Worm (Caenorhabditis elegans) whole organism, L4 larva: ENCODE measurements around the gene algn-3.

Experiments used
- D1046.2 ChIP-seq: fragments of 200-800 bp; sonication (Bioruptor generic); IDR thresholded peaks from 2 replicates; pipeline ENCODE4 v1.3.6; 2022; ENCODE audit warnings: missing genetic modification characterization, missing compliant biosample characterization
- F26F4.8 ChIP-seq: fragments of 200-800 bp; sonication (Bioruptor generic); conservative IDR thresholded peaks from 2 replicates; pipeline ENCODE4 v1.3.6; 2022; ENCODE audit warnings: missing genetic modification characterization, missing compliant biosample characterization
- R02D3.7 ChIP-seq: fragments of 150-350 bp; sonication (generic microtip); optimal IDR thresholded peaks from 3 replicates; lab custom pipeline; 2014; ENCODE audit warnings: missing biosample characterization, missing genetic modification characterization
- Y48G9A.11 ChIP-seq: fragments of 200-800 bp; sonication (Bioruptor generic); IDR thresholded peaks from 2 replicates; pipeline ENCODE4 v1.3.6; 2022; ENCODE audit warnings: missing genetic modification reagents, missing genetic modification characterization, missing compliant biosample characterization
- Y5F2A.4 ChIP-seq: fragments of 200-800 bp; sonication (Bioruptor generic); optimal IDR thresholded peaks from 2 replicates; lab custom pipeline; 2018; ENCODE audit warnings: mild to moderate bottlenecking, missing genetic modification characterization, missing compliant biosample characterization
- Y75B8A.6 ChIP-seq: fragments of 200-800 bp; sonication (Bioruptor generic); IDR thresholded peaks from 2 replicates; pipeline ENCODE4 v1.3.6; 2022; ENCODE audit warnings: missing genetic modification reagents, missing genetic modification characterization, missing compliant biosample characterization
- ZK337.2 ChIP-seq: fragments of 200-800 bp; sonication (Bioruptor generic); IDR thresholded peaks from 2 replicates; pipeline ENCODE4 v1.3.6; 2022; ENCODE audit warnings: missing genetic modification reagents, missing genetic modification characterization, missing compliant biosample characterization
- aha-1 ChIP-seq: fragments of 150-350 bp; peaks from one replicate; lab custom pipeline; 2014; ENCODE audit warnings: missing biosample characterization, missing genetic modification characterization
- ama-1 ChIP-seq: fragments of 150-350 bp; optimal IDR thresholded peaks from 2 replicates; lab custom pipeline; 2014; ENCODE audit warnings: inconsistent platforms, mixed read lengths
- arid-1 ChIP-seq: fragments of 200-800 bp; sonication (Bioruptor generic); conservative IDR thresholded peaks from 2 replicates; pipeline ENCODE4 v1.3.6; 2022; ENCODE audit warnings: missing genetic modification reagents, missing genetic modification characterization, missing compliant biosample characterization
- ceh-28 ChIP-seq: fragments of 150-350 bp; optimal IDR thresholded peaks from 2 replicates; lab custom pipeline; 2014; ENCODE audit warnings: missing biosample characterization, missing genetic modification reagents, missing genetic modification characterization
- ceh-82 ChIP-seq: sonication (generic microtip); optimal IDR thresholded peaks from 2 replicates; lab custom pipeline; 2017; ENCODE audit warnings: missing biosample characterization, missing genetic modification characterization
- ctbp-1 ChIP-seq: fragments of 200-800 bp; sonication (Bioruptor generic); IDR thresholded peaks from 2 replicates; pipeline ENCODE4 v1.3.6; 2022; ENCODE audit warnings: missing genetic modification reagents, missing genetic modification characterization, missing compliant biosample characterization
- dmd-8 ChIP-seq: fragments of 200-800 bp; sonication (Bioruptor generic); IDR thresholded peaks from 2 replicates; pipeline ENCODE4 v1.3.6; 2022; ENCODE audit warnings: missing genetic modification characterization, missing compliant biosample characterization
- egl-43 ChIP-seq: fragments of 200-800 bp; sonication (Bioruptor generic); IDR thresholded peaks from 2 replicates; pipeline ENCODE4 v1.3.6; 2022; ENCODE audit warnings: missing genetic modification reagents, missing genetic modification characterization, missing compliant biosample characterization
- fkh-10 ChIP-seq: fragments of 150-350 bp; optimal IDR thresholded peaks from 2 replicates; lab custom pipeline; 2014; ENCODE audit warnings: missing biosample characterization, missing genetic modification reagents, missing genetic modification characterization
- gei-8 ChIP-seq: fragments of 200-800 bp; sonication (Bioruptor generic); optimal IDR thresholded peaks from 2 replicates; lab custom pipeline; 2018; ENCODE audit warnings: mild to moderate bottlenecking, missing genetic modification characterization, missing compliant biosample characterization
- lin-1 ChIP-seq: fragments of 200-800 bp; sonication (Bioruptor generic); IDR thresholded peaks from 2 replicates; pipeline ENCODE4 v1.3.6; 2022; ENCODE audit warnings: missing genetic modification reagents, missing genetic modification characterization, missing compliant biosample characterization
- lin-39 ChIP-seq: fragments of 150-350 bp; optimal IDR thresholded peaks from 2 replicates; lab custom pipeline; 2014; ENCODE audit warnings: missing biosample characterization, missing genetic modification reagents, missing genetic modification characterization
- madf-5 ChIP-seq, 2 experiments: fragments of 200-800 bp; sonication (Bioruptor generic); IDR thresholded peaks; 2 replicates each; pipeline ENCODE4 v1.3.6; 2022; ENCODE audit warnings: missing compliant biosample characterization in 2 of 2, missing genetic modification characterization in 2 of 2
- mdl-1 ChIP-seq, 2 experiments: fragments of 150-350 bp in 1 of 2; sonication (generic microtip) in 1 of 2; optimal IDR thresholded peaks; 2 replicates each; lab custom pipeline; 2014 to 2017; ENCODE audit warnings: missing biosample characterization in 2 of 2, missing genetic modification characterization in 2 of 2
- mes-2 ChIP-seq: sonication (generic microtip); optimal IDR thresholded peaks from 2 replicates; lab custom pipeline; 2016; ENCODE audit warnings: missing genotype, mild to moderate bottlenecking, missing genetic modification characterization, missing compliant biosample characterization; ENCODE audit not compliant: poor library complexity, severe bottlenecking
- nhr-102 ChIP-seq: sonication (generic microtip); optimal IDR thresholded peaks from 2 replicates; lab custom pipeline; 2016; ENCODE audit warnings: mild to moderate bottlenecking, missing genetic modification characterization, moderate library complexity, missing compliant biosample characterization
- nhr-111 ChIP-seq: fragments of 200-800 bp; sonication (Bioruptor generic); optimal IDR thresholded peaks from 2 replicates; lab custom pipeline; 2018; ENCODE audit warnings: mild to moderate bottlenecking, missing genetic modification characterization, missing compliant biosample characterization
- nhr-25 ChIP-seq: sonication (generic microtip); optimal IDR thresholded peaks from 2 replicates; lab custom pipeline; 2017; ENCODE audit warnings: missing genetic modification characterization, mild to moderate bottlenecking, missing compliant biosample characterization, antibody characterized with exemption, moderate library complexity, borderline replicate concordance; ENCODE audit not compliant: insufficient read depth
- nhr-42 ChIP-seq: fragments of 200-800 bp; sonication (Bioruptor generic); IDR thresholded peaks from 2 replicates; pipeline ENCODE4 v1.3.6; 2022; ENCODE audit warnings: missing genetic modification characterization, missing compliant biosample characterization
- nhr-76 ChIP-seq: fragments of 150-350 bp; optimal IDR thresholded peaks from 2 replicates; lab custom pipeline; 2014; ENCODE audit warnings: missing biosample characterization, missing genetic modification characterization
- nhr-77 ChIP-seq: fragments of 150-350 bp; optimal IDR thresholded peaks from 2 replicates; lab custom pipeline; 2014; ENCODE audit warnings: missing biosample characterization, missing genetic modification characterization
- pha-4 ChIP-seq, 2 experiments: fragments of 150-350 bp in 1 of 2; fragments of 200-800 bp in 1 of 2; sonication (Bioruptor generic) in 1 of 2; IDR thresholded peaks in 1 of 2; optimal IDR thresholded peaks in 1 of 2; 2 replicates each; pipeline versions ENCODE4 v1.3.6 to Lab custom; 2014 to 2022; ENCODE audit warnings: missing genetic modification characterization in 2 of 2, missing genetic modification reagents in 2 of 2, missing biosample characterization in 1 of 2, missing compliant biosample characterization in 1 of 2
- saeg-2 ChIP-seq: fragments of 200-800 bp; sonication (Bioruptor generic); IDR thresholded peaks from 2 replicates; pipeline ENCODE4 v1.3.6; 2022; ENCODE audit warnings: missing genetic modification reagents, missing genetic modification characterization, missing compliant biosample characterization
- set-16 ChIP-seq: fragments of 200-800 bp; sonication (Bioruptor generic); IDR thresholded peaks from 2 replicates; pipeline ENCODE4 v1.3.6; 2022; ENCODE audit warnings: missing genetic modification reagents, missing genetic modification characterization, missing compliant biosample characterization
- skn-1 ChIP-seq: fragments of 150-350 bp; optimal IDR thresholded peaks from 2 replicates; lab custom pipeline; 2014; ENCODE audit warnings: missing biosample characterization, missing genetic modification characterization
- snpc-1.2 ChIP-seq: fragments of 200-800 bp; sonication (Bioruptor generic); IDR thresholded peaks from 2 replicates; pipeline ENCODE4 v1.3.6; 2022; ENCODE audit warnings: missing genetic modification reagents, missing genetic modification characterization, missing compliant biosample characterization
- spr-3 ChIP-seq: fragments of 200-800 bp; sonication (Bioruptor generic); optimal IDR thresholded peaks from 2 replicates; lab custom pipeline; 2018; ENCODE audit warnings: mild to moderate bottlenecking, missing genetic modification characterization, missing compliant biosample characterization
- unc-130 ChIP-seq: sonication (generic microtip); optimal IDR thresholded peaks from 2 replicates; lab custom pipeline; 2016; ENCODE audit warnings: missing genetic modification reagents, missing genetic modification characterization, missing compliant biosample characterization
- unc-39 ChIP-seq: sonication (generic microtip); optimal IDR thresholded peaks from 2 replicates; lab custom pipeline; 2017; ENCODE audit warnings: missing biosample characterization, missing genetic modification characterization
- unc-62 ChIP-seq, 3 experiments: fragments of 150-350 bp in 1 of 3; sonication (generic microtip); optimal IDR thresholded peaks in 2 of 3; peaks in 1 of 3; 1 replicate in 1 of 3; 2 replicates in 2 of 3; lab custom pipeline; 2014 to 2017; ENCODE audit warnings: missing biosample characterization in 3 of 3, missing genetic modification characterization in 3 of 3, missing genetic modification reagents in 3 of 3, missing genotype in 1 of 3
- vab-7 ChIP-seq: fragments of 200-800 bp; sonication (Bioruptor generic); IDR thresholded peaks from 2 replicates; pipeline ENCODE4 v1.3.6; 2022; ENCODE audit warnings: missing genetic modification reagents, missing genetic modification characterization, missing compliant biosample characterization
- zfp-2 ChIP-seq: sonication (generic microtip); optimal IDR thresholded peaks from 2 replicates; lab custom pipeline; 2016; ENCODE audit warnings: mild to moderate bottlenecking, missing genetic modification characterization, missing compliant biosample characterization
- ztf-7 ChIP-seq: fragments of 150-350 bp; optimal IDR thresholded peaks from 2 replicates; lab custom pipeline; 2014; ENCODE audit warnings: missing biosample characterization, missing genetic modification characterization

Gene algn-3

ce11 chrII:14173176-14173575 lies 40.5 kb upstream of the algn-3 start:
- TF ChIP-seq unc-62 (GFP tag; optimal IDR thresholded peaks at IDR 0.05 in 1 of 2; lab: Kevin White, UChicago) (peak in 1 of 2 experiments; percentile 97), unc-62 (tag; optimal IDR thresholded peaks at IDR 0.05; lab: Kevin White, UChicago) (no peak), aha-1 (tag; lab: Kevin White, UChicago) (peak; percentile 95), mdl-1 (tag; optimal IDR thresholded peaks at IDR 0.05; lab: Kevin White, UChicago) (no peak)

ce11 chrII:14171558-14171957 lies 38.9 kb upstream of the algn-3 start, which contains the start of gene eat-2:
TSS of gene eat-2 (minus strand) at chrII:14171658.
- TF ChIP-seq ztf-7 (no peak), aha-1 (tag; lab: Kevin White, UChicago) (peak; percentile 87), madf-5 (GFP tag; IDR thresholded peaks at IDR 0.05; lab: Robert Waterston, UW) (no peak)

- TF ChIP-seq egl-43 (GFP tag; lab: Robert Waterston, UW) (0 out of 2 replicates have a peak, but pooled peaks have one; percentile 36), lin-39 (tag; lab: Kevin White, UChicago) (no peak), unc-62 (GFP tag; optimal IDR thresholded peaks at IDR 0.05 in 1 of 2; lab: Kevin White, UChicago) (peak in 1 of 2 experiments; percentile 62), unc-62 (tag; optimal IDR thresholded peaks at IDR 0.05; lab: Kevin White, UChicago) (no peak), nhr-42 (GFP tag; lab: Robert Waterston, UW) (peak; percentile 23; the same call in 1 of the 2 replicates), set-16 (peak; percentile 91), nhr-25 (tag; lab: Kevin White, UChicago) (no peak), nhr-77 (tag; lab: Kevin White, UChicago) (no peak)
Observed at ce11 chrII:14165430-14165929, 32.8 kb upstream of the algn-3 start.

ce11 chrII:14155259-14156023 lies 22.8 kb upstream of the algn-3 start, which contains the start of the genes rpl-43 and xrn-2:
TSS of gene rpl-43 (plus strand) at chrII:14155294.
TSS of gene xrn-2 (plus strand) at chrII:14155768.
- TF ChIP-seq nhr-76 (tag; lab: Kevin White, UChicago) (no peak), R02D3.7 (no peak), lin-1 (GFP tag; lab: Robert Waterston, UW) (peak; percentile 72; the same call in 1 of the 2 replicates), egl-43 (GFP tag; lab: Robert Waterston, UW) (peak; percentile 52), ama-1 (lab: Kevin White, UChicago) (peak; percentile 65), F26F4.8 (GFP tag; lab: Robert Waterston, UW) (0 out of 2 replicates have a peak, but pooled peaks have one; percentile 5), nhr-42 (GFP tag; lab: Robert Waterston, UW) (no peak), zfp-2 (tag; lab: Kevin White, UChicago) (no peak), ZK337.2 (GFP tag; lab: Robert Waterston, UW) (no peak), ceh-28 (tag; lab: Kevin White, UChicago) (no peak), Y5F2A.4 (GFP tag; lab: Kevin White, UChicago) (peak; percentile 78), ceh-82 (tag; lab: Kevin White, UChicago) (no peak), spr-3 (GFP tag; lab: Kevin White, UChicago) (peak; percentile 37), unc-130 (GFP tag; lab: Kevin White, UChicago) (peak; percentile 54), skn-1 (tag; lab: Kevin White, UChicago) (no peak), ctbp-1 (GFP tag; lab: Robert Waterston, UW) (peak; percentile 50; the same call in 1 of the 2 replicates), nhr-111 (GFP tag; lab: Kevin White, UChicago) (peak; percentile 69), snpc-1.2 (GFP tag; lab: Robert Waterston, UW) (peak; percentile 68), set-16 (peak; percentile 77), Y75B8A.6 (GFP tag; lab: Robert Waterston, UW) (no peak), arid-1 (GFP tag; lab: Robert Waterston, UW) (0 out of 2 replicates have a peak, but pooled peaks have one; percentile 39), D1046.2 (GFP tag; lab: Robert Waterston, UW) (0 out of 2 replicates have a peak, but pooled peaks have one; percentile 60), gei-8 (GFP tag; lab: Kevin White, UChicago) (peak; percentile 42), unc-39 (tag; lab: Kevin White, UChicago) (no peak), dmd-8 (GFP tag; lab: Robert Waterston, UW) (no peak), nhr-102 (peak; percentile 28), mes-2 (peak; percentile 36), Y48G9A.11 (GFP tag; lab: Robert Waterston, UW) (peak; percentile 83), vab-7 (GFP tag; lab: Robert Waterston, UW) (0 out of 2 replicates have a peak, but pooled peaks have one; percentile 10), pha-4 (GFP tag; IDR thresholded peaks at IDR 0.05; lab: Robert Waterston, UW) (peak; percentile 52; the same call in 1 of the 2 replicates), pha-4 (tag; optimal IDR thresholded peaks at IDR 0.05; lab: Kevin White, UChicago) (no peak), saeg-2 (GFP tag; lab: Robert Waterston, UW) (no peak), madf-5 (GFP tag; IDR thresholded peaks at IDR 0.05; lab: Robert Waterston, UW) (peak; percentile 12 to 20; a peak in 1 of 4 replicates), fkh-10 (GFP tag; lab: Kevin White, UChicago) (no peak)
